Worm (Caenorhabditis elegans) whole organism, L4/young adult: Measurements from ENCODE around the gene C33D9.6.

ENCODE experiments used
- W03F9.2 ChIP-seq: fragments of 150-350 bp; optimal IDR thresholded peaks from 2 replicates; lab custom pipeline; 2014; ENCODE audit warnings: missing biosample characterization, missing genetic modification characterization
- dao-5 ChIP-seq: sonication (generic microtip); optimal IDR thresholded peaks from 2 replicates; lab custom pipeline; 2016; ENCODE audit warnings: missing genotype, missing genetic modification characterization, moderate library complexity, missing compliant biosample characterization
- him-1 ChIP-seq: sonication (generic microtip); optimal IDR thresholded peaks from 2 replicates; lab custom pipeline; 2016; ENCODE audit warnings: missing genotype, missing genetic modification reagents, missing genetic modification characterization, missing compliant biosample characterization

DNA sequence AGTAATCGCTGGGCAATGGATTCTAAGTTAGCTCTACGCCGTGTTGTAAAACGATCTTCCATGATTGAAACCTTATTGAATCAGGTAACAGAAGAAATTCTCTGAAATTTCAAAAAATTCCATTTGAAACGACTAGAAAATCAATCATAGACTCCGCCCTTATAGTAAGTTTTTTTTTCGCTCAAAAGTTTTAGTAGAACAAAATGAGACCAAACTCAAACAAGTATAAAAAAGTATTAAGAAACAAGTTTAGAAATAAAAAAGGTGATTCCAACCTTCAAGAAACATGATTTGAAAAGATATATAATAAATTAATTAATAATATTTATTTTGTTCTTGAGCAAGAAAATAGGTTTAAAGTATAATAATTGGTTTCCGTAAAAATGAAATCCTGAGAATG lies at the start of gene C33D9.6:
- TF ChIP-seq him-1 (tag; lab: Kevin White, UChicago) (no peak), dao-5 (no peak), W03F9.2 (tag; lab: Kevin White, UChicago) (no peak)
